Fruit fly (Drosophila melanogaster): ENCODE measurements around the gene Gk2.

Gene Gk2

dm6 chr3L:1730160-1730595, 8.0 kb upstream of the Gk2 start:
- TF ChIP-seq h (GFP tag; optimal IDR thresholded peaks at IDR 0.05), result no peak
- TF ChIP-seq brk (GFP tag; optimal IDR thresholded peaks at IDR 0.05), result no peak
- peak; percentile 85 for TF ChIP-seq psq (GFP tag; optimal IDR thresholded peaks at IDR 0.05)
- no peak for TF ChIP-seq Dif (GFP tag; optimal IDR thresholded peaks at IDR 0.05; ENCODE audit: partially characterized antibody)
- peak; percentile 24 for TF ChIP-seq Vsx2 (GFP tag; optimal IDR thresholded peaks at IDR 0.05; ENCODE audit: partially characterized antibody)
- no peak for TF ChIP-seq fru (GFP tag; optimal IDR thresholded peaks at IDR 0.05)
- no peak for TF ChIP-seq Abd-B (GFP tag; optimal IDR thresholded peaks at IDR 0.05)
- no peak for TF ChIP-seq Mio (GFP tag; optimal IDR thresholded peaks at IDR 0.05)

dm6 chr3L:1730873-1731272, 7.3 kb upstream of the Gk2 start, which contains the start of gene drpr:
Gene drpr, minus strand, starts transcription at chr3L:1731107.
- TF ChIP-seq rgr (GFP tag; optimal IDR thresholded peaks at IDR 0.05) (peak; percentile 36), tai (GFP tag; optimal IDR thresholded peaks at IDR 0.05) (no peak), Vsx2 (GFP tag; optimal IDR thresholded peaks at IDR 0.05; ENCODE audit: partially characterized antibody) (no peak), woc (GFP tag; optimal IDR thresholded peaks at IDR 0.05) (peak; percentile 66), CG9705 (GFP tag; optimal IDR thresholded peaks at IDR 0.05) (peak; percentile 18), h (GFP tag; optimal IDR thresholded peaks at IDR 0.05) (peak; percentile 23), Jra (GFP tag; optimal IDR thresholded peaks at IDR 0.05) (peak; percentile 17), fru (GFP tag; optimal IDR thresholded peaks at IDR 0.05) (peak; percentile 62), Sp1 (GFP tag; optimal IDR thresholded peaks at IDR 0.05) (peak; percentile 43), HLH106 (tag; optimal IDR thresholded peaks at IDR 0.05) (peak; percentile 14), ey (GFP tag; optimal IDR thresholded peaks at IDR 0.05) (no peak), Dfd (GFP tag; optimal IDR thresholded peaks at IDR 0.05) (no peak), Hr78 (GFP tag; optimal IDR thresholded peaks at IDR 0.05) (no peak), dmrt93B (GFP tag; optimal IDR thresholded peaks at IDR 0.05) (no peak), CrebA (GFP tag; optimal IDR thresholded peaks at IDR 0.05; ENCODE audit: borderline replicate concordance) (no peak), Rel (GFP tag; optimal IDR thresholded peaks at IDR 0.05) (no peak), Rel (tag; optimal IDR thresholded peaks at IDR 0.05) (peak; percentile 57), pan (optimal IDR thresholded peaks at IDR 0.05) (no peak), Mio (GFP tag; optimal IDR thresholded peaks at IDR 0.05) (no peak), Dif (GFP tag; optimal IDR thresholded peaks at IDR 0.05; ENCODE audit: partially characterized antibody) (peak; percentile 45), foxo (GFP tag; optimal IDR thresholded peaks at IDR 0.05) (no peak), br (GFP tag; optimal IDR thresholded peaks at IDR 0.05) (peak; percentile 43), Hr83 (GFP tag; optimal IDR thresholded peaks at IDR 0.05; ENCODE audit: poor library complexity, severe bottlenecking) (peak; percentile 53), Abd-B (GFP tag; optimal IDR thresholded peaks at IDR 0.05) (no peak)

- no peak for TF ChIP-seq GATAd (GFP tag; optimal IDR thresholded peaks at IDR 0.05)
- no peak for TF ChIP-seq OdsH (GFP tag; optimal IDR thresholded peaks at IDR 0.05)
Measured at dm6 chr3L:1735603-1736002, 2.6 kb upstream of the Gk2 start, which contains the start of gene Oseg4. Gene Oseg4, minus strand, starts transcription at chr3L:1735767.

- no peak for TF ChIP-seq Hr83 (GFP tag; optimal IDR thresholded peaks at IDR 0.05; ENCODE audit: poor library complexity, severe bottlenecking)
- TF ChIP-seq fru (GFP tag; optimal IDR thresholded peaks at IDR 0.05), result peak; percentile 39
Measured at dm6 chr3L:1737898-1738322, 297 bp upstream of the Gk2 start, which contains the start of gene PIG-Wb. Gene PIG-Wb, minus strand, starts transcription at chr3L:1738106.

dm6 chr3L:1739522-1740128, 1.4 kb downstream of the Gk2 start:
- no peak for TF ChIP-seq Sp1 (GFP tag; optimal IDR thresholded peaks at IDR 0.05)

dm6 chr3L:1740129-1740975, 2.1 kb downstream of the Gk2 start:
- TF ChIP-seq psq (GFP tag; optimal IDR thresholded peaks at IDR 0.05) (peak; percentile 25), Dif (GFP tag; optimal IDR thresholded peaks at IDR 0.05; ENCODE audit: partially characterized antibody) (no peak), Vsx2 (GFP tag; optimal IDR thresholded peaks at IDR 0.05; ENCODE audit: partially characterized antibody) (no peak), Abd-B (GFP tag; optimal IDR thresholded peaks at IDR 0.05) (no peak), Hr83 (GFP tag; optimal IDR thresholded peaks at IDR 0.05; ENCODE audit: poor library complexity, severe bottlenecking) (no peak), Hnf4 (GFP tag; optimal IDR thresholded peaks at IDR 0.05) (peak; percentile 28), N (GFP tag; optimal IDR thresholded peaks at IDR 0.05) (no peak), Jra (GFP tag; optimal IDR thresholded peaks at IDR 0.05) (no peak), lola (GFP tag; optimal IDR thresholded peaks at IDR 0.05) (no peak), dmrt93B (GFP tag; optimal IDR thresholded peaks at IDR 0.05) (no peak), sv (GFP tag; optimal IDR thresholded peaks at IDR 0.05) (peak; percentile 43), dsf (GFP tag; optimal IDR thresholded peaks at IDR 0.05; ENCODE audit: borderline replicate concordance) (no peak), GATAd (GFP tag; optimal IDR thresholded peaks at IDR 0.05) (no peak), br (GFP tag; optimal IDR thresholded peaks at IDR 0.05) (peak; percentile 71), tai (GFP tag; optimal IDR thresholded peaks at IDR 0.05) (no peak), h (GFP tag; optimal IDR thresholded peaks at IDR 0.05) (peak; percentile 82), Hr78 (GFP tag; optimal IDR thresholded peaks at IDR 0.05) (no peak), CG9705 (GFP tag; optimal IDR thresholded peaks at IDR 0.05) (no peak), ey (GFP tag; optimal IDR thresholded peaks at IDR 0.05) (peak; percentile 82), fru (GFP tag; optimal IDR thresholded peaks at IDR 0.05) (peak; percentile 42), HLH106 (tag; optimal IDR thresholded peaks at IDR 0.05) (peak; percentile 69), OdsH (GFP tag; optimal IDR thresholded peaks at IDR 0.05) (peak; percentile 74), foxo (GFP tag; optimal IDR thresholded peaks at IDR 0.05) (peak in 1 of 2 experiments; percentile 72), Rel (GFP tag; optimal IDR thresholded peaks at IDR 0.05) (no peak), Rel (tag; optimal IDR thresholded peaks at IDR 0.05) (no peak)

All from whole organism, wandering third instar larva.